Fruit fly (Drosophila melanogaster) whole organism, embryonic: ENCODE results near the gene CG11629.

ENCODE experiments used
- Bgb ChIP-seq: fragments of 200-800 bp; sonication (Bioruptor generic); IDR thresholded peaks from 2 replicates; pipeline ENCODE4 v1.3.6; 2022; ENCODE audit warnings: missing biosample characterization, missing genetic modification characterization; ENCODE audit not compliant: partially characterized antibody
- CG10274 ChIP-seq: fragments of 200-800 bp; sonication (Bioruptor generic); optimal IDR thresholded peaks from 3 replicates; lab custom pipeline; 2017; ENCODE audit warnings: missing biosample characterization, mild to moderate bottlenecking, missing genetic modification characterization
- CG10366 ChIP-seq: fragments of 200-800 bp; sonication (Bioruptor generic); IDR thresholded peaks from 2 replicates; pipeline ENCODE4 v1.3.6; 2022; ENCODE audit warnings: missing biosample characterization, missing genetic modification characterization
- CG10654 ChIP-seq: fragments of 200-800 bp; sonication (Bioruptor generic); optimal IDR thresholded peaks from 2 replicates; lab custom pipeline; 2016; ENCODE audit warnings: missing biosample characterization, missing genetic modification characterization
- CG12769 ChIP-seq: fragments of 200-800 bp; sonication (Bioruptor generic); optimal IDR thresholded peaks from 2 replicates; lab custom pipeline; 2019; ENCODE audit warnings: missing biosample characterization, mild to moderate bottlenecking, missing genetic modification characterization, moderate library complexity
- CG14710 ChIP-seq: fragments of 200-800 bp; sonication (Bioruptor generic); optimal IDR thresholded peaks from 3 replicates; lab custom pipeline; 2019; ENCODE audit warnings: missing biosample characterization, mild to moderate bottlenecking, missing genetic modification characterization, moderate library complexity
- CG15269 ChIP-seq: fragments of 200-800 bp; sonication (Bioruptor generic); optimal IDR thresholded peaks from 2 replicates; lab custom pipeline; 2018; ENCODE audit warnings: missing biosample characterization, mild to moderate bottlenecking, missing genetic modification characterization, moderate library complexity
- CG15696 ChIP-seq: fragments of 200-800 bp; sonication (Bioruptor generic); optimal IDR thresholded peaks from 2 replicates; lab custom pipeline; 2019; ENCODE audit warnings: missing biosample characterization, mild to moderate bottlenecking, missing genetic modification characterization, moderate library complexity
- CG16863 ChIP-seq: fragments of 200-800 bp; sonication (Bioruptor generic); optimal IDR thresholded peaks from 3 replicates; lab custom pipeline; 2016; ENCODE audit warnings: missing biosample characterization, missing genetic modification characterization
- CG1792 ChIP-seq: fragments of 200-800 bp; sonication (Bioruptor generic); optimal IDR thresholded peaks from 2 replicates; lab custom pipeline; 2016; ENCODE audit warnings: missing biosample characterization, missing genetic modification characterization
- CG18262 ChIP-seq: fragments of 200-800 bp; optimal IDR thresholded peaks from 3 replicates; lab custom pipeline; 2019; ENCODE audit warnings: missing biosample characterization, mild to moderate bottlenecking, missing genetic modification characterization, moderate library complexity
- CG2199 ChIP-seq: fragments of 200-800 bp; sonication (Bioruptor generic); IDR thresholded peaks from 3 replicates; pipeline ENCODE4 v1.3.6; 2022; ENCODE audit warnings: missing biosample characterization, missing genetic modification characterization
- CG42726 ChIP-seq: fragments of 200-800 bp; sonication (Bioruptor generic); IDR thresholded peaks from 2 replicates; pipeline ENCODE4 v1.3.6; 2022; ENCODE audit warnings: missing biosample characterization, missing genetic modification characterization; ENCODE audit not compliant: partially characterized antibody
- CG4282 ChIP-seq: fragments of 200-800 bp; sonication (Bioruptor generic); optimal IDR thresholded peaks from 2 replicates; lab custom pipeline; 2016; ENCODE audit warnings: missing biosample characterization, missing genetic modification characterization
- CG4328 ChIP-seq: fragments of 200-800 bp; sonication (Bioruptor generic); optimal IDR thresholded peaks from 3 replicates; lab custom pipeline; 2017; ENCODE audit warnings: missing biosample characterization, missing genetic modification reagents, missing genetic modification characterization
- CG4404 ChIP-seq: fragments of 200-800 bp; sonication (Bioruptor generic); IDR thresholded peaks from 2 replicates; pipeline ENCODE4 v1.3.6; 2022; ENCODE audit warnings: missing biosample characterization, missing genetic modification characterization
- CG4730 ChIP-seq: fragments of 200-800 bp; sonication (Bioruptor generic); IDR thresholded peaks from 2 replicates; pipeline ENCODE4 v1.3.6; 2022; ENCODE audit warnings: missing biosample characterization, missing genetic modification characterization
- CG5245 ChIP-seq: fragments of 200-800 bp; sonication (Bioruptor generic); optimal IDR thresholded peaks from 3 replicates; lab custom pipeline; 2016; ENCODE audit warnings: missing biosample characterization, missing genetic modification characterization
- CG6272 ChIP-seq: fragments of 200-800 bp; sonication (Bioruptor generic); IDR thresholded peaks from 2 replicates; pipeline ENCODE4 v1.3.6; 2022; ENCODE audit warnings: missing biosample characterization, missing genetic modification characterization
- CG8281 ChIP-seq: fragments of 200-800 bp; sonication (Bioruptor generic); optimal IDR thresholded peaks from 2 replicates; lab custom pipeline; 2018; ENCODE audit warnings: missing biosample characterization, mild to moderate bottlenecking, missing genetic modification characterization, moderate library complexity
- CG8388 ChIP-seq: fragments of 200-800 bp; sonication (Bioruptor generic); optimal IDR thresholded peaks from 2 replicates; lab custom pipeline; 2019; ENCODE audit warnings: missing biosample characterization, mild to moderate bottlenecking, missing genetic modification characterization, moderate library complexity
- Camta ChIP-seq: fragments of 200-800 bp; sonication (Bioruptor generic); optimal IDR thresholded peaks from 2 replicates; lab custom pipeline; 2016; ENCODE audit warnings: missing biosample characterization, missing genetic modification characterization
- Drgx ChIP-seq: fragments of 200-800 bp; sonication (Bioruptor generic); IDR thresholded peaks from 2 replicates; pipeline ENCODE4 v1.3.6; 2022; ENCODE audit warnings: missing biosample characterization, missing genetic modification characterization
- Hey ChIP-seq: fragments of 200-800 bp; sonication (Bioruptor generic); optimal IDR thresholded peaks from 3 replicates; lab custom pipeline; 2018; ENCODE audit warnings: missing biosample characterization, mild to moderate bottlenecking, missing genetic modification characterization
- Opbp ChIP-seq: fragments of 200-800 bp; sonication (Bioruptor generic); IDR thresholded peaks from 3 replicates; pipeline ENCODE4 v1.3.6; 2022; ENCODE audit warnings: missing biosample characterization, missing genetic modification characterization; ENCODE audit not compliant: partially characterized antibody
- PHDP ChIP-seq: fragments of 200-800 bp; sonication (Bioruptor generic); optimal IDR thresholded peaks from 3 replicates; lab custom pipeline; 2018; ENCODE audit warnings: missing biosample characterization, mild to moderate bottlenecking, missing genetic modification characterization, moderate library complexity
- ab ChIP-seq: fragments of 200-800 bp; sonication (Bioruptor generic); optimal IDR thresholded peaks from 2 replicates; lab custom pipeline; 2016; ENCODE audit warnings: missing biosample characterization, missing genetic modification characterization
- abd-A ChIP-seq: fragments of 200-800 bp; sonication (Bioruptor generic); optimal IDR thresholded peaks from 3 replicates; lab custom pipeline; 2019; ENCODE audit warnings: missing biosample characterization, mild to moderate bottlenecking, missing genetic modification characterization, moderate library complexity
- al ChIP-seq: fragments of 200-800 bp; sonication (Bioruptor generic); IDR thresholded peaks from 2 replicates; pipeline ENCODE4 v1.3.6; 2022; ENCODE audit warnings: missing biosample characterization, missing genetic modification characterization
- cad ChIP-seq: fragments of >200 bp; optimal IDR thresholded peaks from 2 replicates; lab custom pipeline; 2017; ENCODE audit warnings: missing biosample characterization, missing genetic modification characterization
- crol ChIP-seq: fragments of 200-800 bp; sonication (Bioruptor generic); IDR thresholded peaks from 2 replicates; pipeline ENCODE4 v1.3.6; 2022; ENCODE audit warnings: missing biosample characterization, missing genetic modification characterization
- eve ChIP-seq, 2 experiments: fragments of >200 bp; optimal IDR thresholded peaks; 2 replicates each; lab custom pipeline; 2017; ENCODE audit warnings: missing biosample characterization in 2 of 2, missing genetic modification characterization in 2 of 2
- eyg ChIP-seq: fragments of 200-800 bp; sonication (Bioruptor generic); optimal IDR thresholded peaks from 3 replicates; lab custom pipeline; 2016; ENCODE audit warnings: missing biosample characterization, missing genetic modification characterization
- fd3F ChIP-seq: fragments of 200-800 bp; sonication (Bioruptor generic); optimal IDR thresholded peaks from 2 replicates; lab custom pipeline; 2018; ENCODE audit warnings: missing biosample characterization, mild to moderate bottlenecking, missing genetic modification characterization, moderate library complexity
- gcm ChIP-seq: fragments of 200-800 bp; sonication (Bioruptor generic); optimal IDR thresholded peaks from 2 replicates; lab custom pipeline; 2019; ENCODE audit warnings: missing biosample characterization, mild to moderate bottlenecking, missing genetic modification characterization, moderate library complexity
- gfzf ChIP-seq: fragments of 200-800 bp; sonication (Bioruptor generic); optimal IDR thresholded peaks from 2 replicates; lab custom pipeline; 2016; ENCODE audit warnings: missing biosample characterization, mild to moderate bottlenecking, missing genetic modification characterization, moderate library complexity
- grn ChIP-seq: fragments of 200-800 bp; sonication (Bioruptor generic); optimal IDR thresholded peaks from 3 replicates; lab custom pipeline; 2017; ENCODE audit warnings: missing biosample characterization, missing genetic modification characterization
- hth ChIP-seq: fragments of >200 bp; optimal IDR thresholded peaks from 2 replicates; lab custom pipeline; 2017; ENCODE audit warnings: inconsistent platforms
- kni ChIP-seq: fragments of 200-800 bp; sonication (Bioruptor generic); optimal IDR thresholded peaks from 3 replicates; lab custom pipeline; 2017; ENCODE audit warnings: mild to moderate bottlenecking, missing biosample characterization, missing genetic modification reagents, missing genetic modification characterization
- lbe ChIP-seq: fragments of 200-800 bp; sonication (Bioruptor generic); optimal IDR thresholded peaks from 2 replicates; lab custom pipeline; 2016; ENCODE audit warnings: missing biosample characterization, mild to moderate bottlenecking, missing genetic modification characterization
- lov ChIP-seq, 2 experiments: fragments of 200-800 bp in 1 of 2; fragments of >200 bp in 1 of 2; sonication (Bioruptor generic) in 1 of 2; IDR thresholded peaks in 1 of 2; optimal IDR thresholded peaks in 1 of 2; 2 replicates in 1 of 2; 3 replicates in 1 of 2; pipeline versions ENCODE4 v1.3.6 to Lab custom; 2017 to 2022; ENCODE audit warnings: missing biosample characterization in 1 of 2, missing genetic modification characterization in 1 of 2
- nerfin-1 ChIP-seq: fragments of 200-800 bp; sonication (Bioruptor generic); optimal IDR thresholded peaks from 3 replicates; lab custom pipeline; 2019; ENCODE audit warnings: missing biosample characterization, mild to moderate bottlenecking, missing genetic modification characterization, moderate library complexity
- pros ChIP-seq: fragments of 200-800 bp; sonication (Bioruptor generic); optimal IDR thresholded peaks from 3 replicates; lab custom pipeline; 2019; ENCODE audit warnings: missing biosample characterization, mild to moderate bottlenecking, missing genetic modification characterization, moderate library complexity
- sug ChIP-seq: fragments of 200-800 bp; optimal IDR thresholded peaks from 2 replicates; lab custom pipeline; 2019; ENCODE audit warnings: missing biosample characterization, mild to moderate bottlenecking, missing genetic modification characterization, moderate library complexity
- tap ChIP-seq: fragments of 200-800 bp; optimal IDR thresholded peaks from 3 replicates; lab custom pipeline; 2019; ENCODE audit warnings: missing biosample characterization, mild to moderate bottlenecking, missing genetic modification characterization, moderate library complexity
- trem ChIP-seq: fragments of 200-800 bp; optimal IDR thresholded peaks from 3 replicates; lab custom pipeline; 2019; ENCODE audit warnings: missing biosample characterization, mild to moderate bottlenecking, missing genetic modification characterization, moderate library complexity
- vnd ChIP-seq: fragments of 200-800 bp; sonication (Bioruptor generic); IDR thresholded peaks from 3 replicates; pipeline ENCODE4 v1.3.6; 2022; ENCODE audit warnings: missing biosample characterization, missing genetic modification characterization; ENCODE audit not compliant: partially characterized antibody
- yki ChIP-seq: fragments of >200 bp; optimal IDR thresholded peaks from 3 replicates; lab custom pipeline; 2018
- zf30C ChIP-seq: fragments of 200-800 bp; sonication (Bioruptor generic); optimal IDR thresholded peaks from 3 replicates; lab custom pipeline; 2018; ENCODE audit warnings: missing biosample characterization, mild to moderate bottlenecking, missing genetic modification characterization

Gene CG11629

dm6 chr2L:21851454-21851853 lies 46.6 kb downstream of the CG11629 start (continued):
- TF ChIP-seq lov (optimal IDR thresholded peaks at IDR 0.05; lab: Kevin White, UChicago): no peak
- TF ChIP-seq lov (GFP tag; IDR thresholded peaks at IDR 0.05; lab: Robert Waterston, UW): 0 out of 3 replicates have a peak, but pooled peaks have one; percentile 3

DNA sequence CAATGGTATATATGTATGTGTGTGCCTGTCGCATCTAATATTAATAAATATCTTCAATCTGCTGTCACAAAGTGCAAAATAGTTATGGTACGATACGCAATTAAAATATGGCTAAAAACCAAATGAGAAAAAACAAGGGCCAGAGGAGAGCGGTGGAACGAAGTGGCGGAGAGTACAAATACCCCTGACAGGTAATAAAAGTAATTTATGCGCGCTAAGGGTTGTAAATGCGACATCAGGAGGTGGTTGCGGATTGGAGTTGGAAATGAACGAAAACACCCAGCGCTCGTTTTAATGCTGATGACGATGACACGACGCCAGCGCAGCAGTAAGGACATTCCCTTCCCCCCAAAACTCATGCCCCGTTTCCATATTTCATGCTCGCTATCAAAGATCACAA lies 48.4 kb downstream of the CG11629 start:
- no peak for TF ChIP-seq Drgx (GFP tag; lab: Robert Waterston, UW)
- no peak for TF ChIP-seq CG8388 (GFP tag; lab: Kevin White, UChicago)
- TF ChIP-seq pros (GFP tag; lab: Kevin White, UChicago): peak; percentile 73
- TF ChIP-seq Camta: no peak
- 0 out of 3 replicates have a peak, but pooled peaks have one; percentile 21 for TF ChIP-seq CG2199 (GFP tag; lab: Robert Waterston, UW)
- no peak for TF ChIP-seq CG16863 (GFP tag; lab: Kevin White, UChicago)
- no peak for TF ChIP-seq sug (tag; lab: Kevin White, UChicago)
- peak; percentile 76 for TF ChIP-seq abd-A (tag; lab: Kevin White, UChicago)
- TF ChIP-seq cad (GFP tag; lab: Kevin White, UChicago): peak; percentile 66
- TF ChIP-seq CG4730: no peak
- peak; percentile 33 for TF ChIP-seq kni (GFP tag; lab: Kevin White, UChicago)
- TF ChIP-seq zf30C (GFP tag; lab: Kevin White, UChicago): no peak
- no peak for TF ChIP-seq ab
- peak; percentile 33 for TF ChIP-seq nerfin-1 (tag; lab: Kevin White, UChicago)
- TF ChIP-seq hth: peak; percentile 32
- no peak for TF ChIP-seq grn (GFP tag; lab: Kevin White, UChicago)
- TF ChIP-seq CG10366 (GFP tag; lab: Robert Waterston, UW): no peak
- TF ChIP-seq Bgb (GFP tag; lab: Robert Waterston, UW): no peak
- TF ChIP-seq gfzf (GFP tag; lab: Kevin White, UChicago): no peak
- peak; percentile 66 for TF ChIP-seq crol
- TF ChIP-seq CG4282 (GFP tag; lab: Kevin White, UChicago): no peak
- TF ChIP-seq vnd: no peak
- no peak for TF ChIP-seq eyg (GFP tag; lab: Kevin White, UChicago)

DNA sequence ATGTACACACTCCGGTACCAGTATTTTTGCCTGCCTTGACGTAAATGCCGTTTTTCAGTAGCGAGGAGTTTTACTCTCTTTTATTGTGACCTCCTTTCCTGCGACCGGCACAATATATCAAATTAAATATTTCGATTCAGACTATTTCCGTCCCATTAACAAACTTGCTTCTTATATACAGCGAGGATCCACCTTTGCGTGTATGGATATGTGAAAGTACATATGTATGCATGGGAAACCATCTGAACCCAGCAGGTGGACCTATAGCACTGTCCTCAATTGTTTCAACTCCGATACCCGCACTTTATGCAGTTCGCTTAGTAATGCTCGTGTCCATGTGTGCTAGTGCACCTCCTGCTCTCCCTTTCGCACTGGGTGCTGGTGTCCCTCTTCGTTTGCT lies 50.8 kb downstream of the CG11629 start:
- TF ChIP-seq CG8281 (tag; lab: Kevin White, UChicago): no peak
- no peak for TF ChIP-seq CG15269 (tag; lab: Kevin White, UChicago)
- peak; percentile 20; the same call in 1 of the 2 replicates for TF ChIP-seq CG4404
- peak; percentile 22 for TF ChIP-seq lbe (GFP tag; lab: Kevin White, UChicago)
- TF ChIP-seq gcm (GFP tag; lab: Kevin White, UChicago): peak; percentile 63
- no peak for TF ChIP-seq CG10654 (GFP tag; lab: Kevin White, UChicago)
- TF ChIP-seq CG15696: peak; percentile 14
- TF ChIP-seq CG10274 (GFP tag; lab: Kevin White, UChicago): no peak
- no peak for TF ChIP-seq yki
- no peak for TF ChIP-seq trem (tag; lab: Kevin White, UChicago)
- no peak for TF ChIP-seq eve (GFP tag; optimal IDR thresholded peaks at IDR 0.05; lab: Kevin White, UChicago)
- no peak for TF ChIP-seq CG10366 (GFP tag; lab: Robert Waterston, UW)
- peak; percentile 11 for TF ChIP-seq CG18262 (tag; lab: Kevin White, UChicago)
- TF ChIP-seq fd3F (GFP tag; lab: Kevin White, UChicago): no peak
- no peak for TF ChIP-seq CG42726
- no peak for TF ChIP-seq al (GFP tag; lab: Robert Waterston, UW)
- TF ChIP-seq CG2199 (GFP tag; lab: Robert Waterston, UW): peak; percentile 56; the same call in 1 of the 3 replicates
- no peak for TF ChIP-seq Hey (tag; lab: Kevin White, UChicago)
- TF ChIP-seq CG1792: no peak
- TF ChIP-seq CG12769: no peak
- no peak for TF ChIP-seq PHDP (tag; lab: Kevin White, UChicago)
- TF ChIP-seq CG5245 (GFP tag; lab: Kevin White, UChicago): no peak
- peak; percentile 3 for TF ChIP-seq CG14710
- no peak for TF ChIP-seq Opbp (GFP tag; lab: Robert Waterston, UW)
- TF ChIP-seq abd-A (tag; lab: Kevin White, UChicago): no peak
- no peak for TF ChIP-seq CG6272 (GFP tag; lab: Robert Waterston, UW)
- TF ChIP-seq CG4328 (GFP tag; lab: Kevin White, UChicago): no peak
- no peak for TF ChIP-seq tap (tag; lab: Kevin White, UChicago)
